Fruit fly (Drosophila melanogaster) whole organism, embryonic: ENCODE measurements around the gene TTLL15.

ENCODE experiments used
- Antp ChIP-seq: fragments of 200-800 bp; sonication (Bioruptor generic); optimal IDR thresholded peaks from 3 replicates; lab custom pipeline; 2016; ENCODE audit warnings: missing biosample characterization, missing genetic modification characterization
- Atf3 ChIP-seq: fragments of 200-800 bp; sonication (Bioruptor generic); optimal IDR thresholded peaks from 3 replicates; lab custom pipeline; 2016; ENCODE audit warnings: missing biosample characterization, missing genetic modification characterization
- BEAF-32 ChIP-seq: fragments of 200-800 bp; sonication (Bioruptor generic); optimal IDR thresholded peaks from 3 replicates; lab custom pipeline; 2017; ENCODE audit warnings: missing biosample characterization, missing genetic modification characterization, mild to moderate bottlenecking, moderate library complexity, missing genetic modification reagents
- C15 ChIP-seq: fragments of 200-800 bp; sonication (Bioruptor generic); IDR thresholded peaks from 3 replicates; pipeline ENCODE4 v1.3.6; 2022; ENCODE audit warnings: missing biosample characterization, missing genetic modification characterization
- CG10462 ChIP-seq: fragments of 200-800 bp; sonication (Bioruptor generic); optimal IDR thresholded peaks from 2 replicates; lab custom pipeline; 2016; ENCODE audit warnings: missing biosample characterization, missing genetic modification characterization
- CG10959 ChIP-seq: fragments of 200-800 bp; sonication (Bioruptor generic); IDR thresholded peaks from 2 replicates; pipeline ENCODE4 v1.3.6; 2022; ENCODE audit warnings: missing biosample characterization, missing genetic modification characterization
- CG11504 ChIP-seq: fragments of 200-800 bp; sonication (Bioruptor generic); optimal IDR thresholded peaks from 3 replicates; lab custom pipeline; 2019; ENCODE audit warnings: missing biosample characterization, mild to moderate bottlenecking, missing genetic modification characterization, moderate library complexity
- CG13424 ChIP-seq: fragments of 200-800 bp; sonication (Bioruptor generic); optimal IDR thresholded peaks from 2 replicates; lab custom pipeline; 2019; ENCODE audit warnings: missing biosample characterization, mild to moderate bottlenecking, missing genetic modification characterization, moderate library complexity
- CG17802 ChIP-seq: fragments of 200-800 bp; sonication (Bioruptor generic); optimal IDR thresholded peaks from 2 replicates; lab custom pipeline; 2018; ENCODE audit warnings: missing biosample characterization, mild to moderate bottlenecking, missing genetic modification characterization, moderate library complexity
- CG2875 ChIP-seq: fragments of 200-800 bp; sonication (Bioruptor generic); optimal IDR thresholded peaks from 2 replicates; lab custom pipeline; 2017; ENCODE audit warnings: missing biosample characterization, mild to moderate bottlenecking, missing genetic modification characterization, missing genetic modification reagents
- CG31441 ChIP-seq: fragments of 200-800 bp; sonication (Bioruptor generic); IDR thresholded peaks from 2 replicates; pipeline ENCODE4 v1.3.6; 2022; ENCODE audit warnings: missing biosample characterization, missing genetic modification characterization
- CG3838 ChIP-seq: fragments of 200-800 bp; sonication (Bioruptor generic); optimal IDR thresholded peaks from 3 replicates; lab custom pipeline; 2016; ENCODE audit warnings: missing biosample characterization, missing genetic modification characterization
- CG6689 ChIP-seq: fragments of 200-800 bp; sonication (Bioruptor generic); IDR thresholded peaks from 2 replicates; pipeline ENCODE4 v1.3.6; 2022; ENCODE audit warnings: missing biosample characterization, missing genetic modification characterization
- CG8281 ChIP-seq: fragments of 200-800 bp; sonication (Bioruptor generic); optimal IDR thresholded peaks from 2 replicates; lab custom pipeline; 2018; ENCODE audit warnings: missing biosample characterization, mild to moderate bottlenecking, missing genetic modification characterization, moderate library complexity
- CG8290 ChIP-seq, 3 experiments: fragments of 200-800 bp; sonication (Bioruptor generic); optimal IDR thresholded peaks; 2 replicates each; lab custom pipeline; 2016 to 2019; ENCODE audit warnings: missing biosample characterization in 3 of 3, missing genetic modification characterization in 3 of 3, mild to moderate bottlenecking in 2 of 3, moderate library complexity in 1 of 3
- Dek ChIP-seq: fragments of 200-800 bp; sonication (Bioruptor generic); optimal IDR thresholded peaks from 3 replicates; lab custom pipeline; 2019; ENCODE audit warnings: missing biosample characterization, mild to moderate bottlenecking, missing genetic modification characterization, moderate library complexity
- Ets65A ChIP-seq: fragments of 200-800 bp; sonication (Bioruptor generic); peaks from one replicate; lab custom pipeline; 2016; ENCODE audit warnings: missing biosample characterization, missing genetic modification characterization
- H15 ChIP-seq: fragments of 200-800 bp; sonication (Bioruptor generic); IDR thresholded peaks from 3 replicates; pipeline ENCODE4 v1.3.6; 2022; ENCODE audit warnings: missing biosample characterization, missing genetic modification characterization
- HLH3B ChIP-seq: fragments of 200-800 bp; sonication (Bioruptor generic); IDR thresholded peaks from 2 replicates; pipeline ENCODE4 v1.3.6; 2022; ENCODE audit warnings: missing biosample characterization, missing genetic modification characterization
- HmgZ ChIP-seq: fragments of 200-800 bp; sonication (Bioruptor generic); optimal IDR thresholded peaks from 2 replicates; lab custom pipeline; 2018; ENCODE audit warnings: missing biosample characterization, mild to moderate bottlenecking, missing genetic modification characterization
- Hsf ChIP-seq: fragments of 200-800 bp; sonication (Bioruptor generic); optimal IDR thresholded peaks from 3 replicates; lab custom pipeline; 2016; ENCODE audit warnings: missing biosample characterization, missing genetic modification characterization
- Lim3 ChIP-seq: fragments of 200-800 bp; sonication (Bioruptor generic); IDR thresholded peaks from 2 replicates; pipeline ENCODE4 v1.3.6; 2022; ENCODE audit warnings: missing biosample characterization, missing genetic modification characterization
- NC2α ChIP-seq: fragments of 200-800 bp; sonication (Bioruptor generic); optimal IDR thresholded peaks from 2 replicates; lab custom pipeline; 2016; ENCODE audit warnings: missing biosample characterization, missing genetic modification characterization
- Oli ChIP-seq: fragments of 200-800 bp; sonication (Bioruptor generic); optimal IDR thresholded peaks from 2 replicates; lab custom pipeline; 2018; ENCODE audit warnings: missing biosample characterization, mild to moderate bottlenecking, missing genetic modification characterization, moderate library complexity
- Sox100B ChIP-seq: fragments of 200-800 bp; sonication (Bioruptor generic); optimal IDR thresholded peaks from 3 replicates; lab custom pipeline; 2018; ENCODE audit warnings: missing biosample characterization, mild to moderate bottlenecking, missing genetic modification characterization
- Tbp ChIP-seq: fragments of >200 bp; optimal IDR thresholded peaks from 2 replicates; lab custom pipeline; 2018; ENCODE audit warnings: missing biosample characterization, missing genetic modification characterization
- Vsx1 ChIP-seq: fragments of 200-800 bp; sonication (Bioruptor generic); optimal IDR thresholded peaks from 2 replicates; lab custom pipeline; 2017; ENCODE audit warnings: missing biosample characterization, mild to moderate bottlenecking, missing genetic modification characterization, missing genetic modification reagents
- ac ChIP-seq: fragments of 200-800 bp; sonication (Bioruptor generic); optimal IDR thresholded peaks from 3 replicates; lab custom pipeline; 2017; ENCODE audit warnings: missing biosample characterization, mild to moderate bottlenecking, missing genetic modification characterization
- amos ChIP-seq: fragments of 200-800 bp; sonication (Bioruptor generic); IDR thresholded peaks from 2 replicates; pipeline ENCODE4 v1.3.6; 2022; ENCODE audit warnings: missing biosample characterization, missing genetic modification characterization; ENCODE audit not compliant: partially characterized antibody
- ara ChIP-seq: fragments of 200-800 bp; sonication (Bioruptor generic); IDR thresholded peaks from 2 replicates; pipeline ENCODE4 v1.3.6; 2022; ENCODE audit warnings: missing biosample characterization, missing genetic modification characterization
- bsh ChIP-seq, 2 experiments: fragments of 200-800 bp; sonication (Bioruptor generic); optimal IDR thresholded peaks; 2 replicates each; lab custom pipeline; 2017 to 2018; ENCODE audit warnings: mild to moderate bottlenecking in 2 of 2, missing biosample characterization in 2 of 2, missing genetic modification characterization in 2 of 2, moderate library complexity in 1 of 2
- ci ChIP-seq: fragments of 200-800 bp; sonication (Bioruptor generic); IDR thresholded peaks from 3 replicates; pipeline ENCODE4 v1.3.6; 2022; ENCODE audit warnings: missing biosample characterization, missing genetic modification characterization
- corto ChIP-seq: fragments of 200-800 bp; sonication (Bioruptor generic); optimal IDR thresholded peaks from 2 replicates; lab custom pipeline; 2016; ENCODE audit warnings: missing biosample characterization, mild to moderate bottlenecking, missing genetic modification characterization, moderate library complexity
- disco-r ChIP-seq: fragments of 200-800 bp; sonication (Bioruptor generic); optimal IDR thresholded peaks from 2 replicates; lab custom pipeline; 2016; ENCODE audit warnings: missing biosample characterization, missing genetic modification characterization
- dysf ChIP-seq: fragments of 200-800 bp; sonication (Bioruptor generic); IDR thresholded peaks from 3 replicates; pipeline ENCODE4 v1.3.6; 2022; ENCODE audit warnings: missing biosample characterization, missing genetic modification characterization
- ems ChIP-seq: fragments of 200-800 bp; sonication (Bioruptor generic); optimal IDR thresholded peaks from 3 replicates; lab custom pipeline; 2016; ENCODE audit warnings: missing biosample characterization, missing genetic modification characterization
- grn ChIP-seq: fragments of 200-800 bp; sonication (Bioruptor generic); optimal IDR thresholded peaks from 3 replicates; lab custom pipeline; 2017; ENCODE audit warnings: missing biosample characterization, missing genetic modification characterization
- hth ChIP-seq: fragments of >200 bp; optimal IDR thresholded peaks from 2 replicates; lab custom pipeline; 2017; ENCODE audit warnings: inconsistent platforms
- kah ChIP-seq: fragments of 200-800 bp; sonication (Bioruptor generic); optimal IDR thresholded peaks from 2 replicates; lab custom pipeline; 2018; ENCODE audit warnings: missing biosample characterization, mild to moderate bottlenecking, missing genetic modification characterization
- lilli ChIP-seq: fragments of 200-800 bp; sonication (Bioruptor generic); optimal IDR thresholded peaks from 3 replicates; lab custom pipeline; 2016; ENCODE audit warnings: missing biosample characterization, missing genetic modification characterization
- nmo ChIP-seq: fragments of 200-800 bp; sonication (Bioruptor generic); optimal IDR thresholded peaks from 2 replicates; lab custom pipeline; 2018; ENCODE audit warnings: missing biosample characterization, mild to moderate bottlenecking, missing genetic modification characterization, moderate library complexity
- oc ChIP-seq: fragments of 200-800 bp; sonication (Bioruptor generic); optimal IDR thresholded peaks from 2 replicates; lab custom pipeline; 2018; ENCODE audit warnings: missing biosample characterization, mild to moderate bottlenecking, missing genetic modification characterization, moderate library complexity
- phol ChIP-seq: fragments of 200-800 bp; sonication (Bioruptor generic); optimal IDR thresholded peaks from 3 replicates; lab custom pipeline; 2018; ENCODE audit warnings: missing biosample characterization, mild to moderate bottlenecking, missing genetic modification characterization, moderate library complexity
- prd ChIP-seq, 3 experiments: fragments of >200 bp in 2 of 3; fragments of 200-800 bp in 1 of 3; sonication (Bioruptor generic) in 1 of 3; optimal IDR thresholded peaks in 2 of 3; IDR thresholded peaks in 1 of 3; 2 replicates in 2 of 3; 3 replicates in 1 of 3; pipeline versions ENCODE4 v1.3.6 to Lab custom; 2017 to 2022; ENCODE audit warnings: missing biosample characterization in 1 of 3, missing genetic modification characterization in 1 of 3
- rib ChIP-seq: fragments of 200-800 bp; sonication (Bioruptor generic); IDR thresholded peaks from 2 replicates; pipeline ENCODE4 v1.3.6; 2022; ENCODE audit warnings: missing biosample characterization, missing genetic modification characterization
- sna ChIP-seq: fragments of 200-800 bp; sonication (Bioruptor generic); IDR thresholded peaks from 2 replicates; pipeline ENCODE4 v1.3.6; 2022; ENCODE audit warnings: missing biosample characterization, missing genetic modification characterization; ENCODE audit not compliant: partially characterized antibody
- stwl ChIP-seq: fragments of 200-800 bp; sonication (Bioruptor generic); optimal IDR thresholded peaks from 3 replicates; lab custom pipeline; 2018; ENCODE audit warnings: missing biosample characterization, mild to moderate bottlenecking, missing genetic modification characterization, moderate library complexity
- tin ChIP-seq: fragments of 200-800 bp; sonication (Bioruptor generic); optimal IDR thresholded peaks from 3 replicates; lab custom pipeline; 2016; ENCODE audit warnings: missing biosample characterization, missing genetic modification characterization
- unc-4 ChIP-seq: fragments of 200-800 bp; sonication (Bioruptor generic); IDR thresholded peaks from 2 replicates; pipeline ENCODE4 v1.3.6; 2022; ENCODE audit warnings: missing biosample characterization, missing genetic modification characterization; ENCODE audit not compliant: partially characterized antibody
- zfh2 ChIP-seq: fragments of 200-800 bp; sonication (Bioruptor generic); optimal IDR thresholded peaks from 2 replicates; lab custom pipeline; 2016; ENCODE audit warnings: missing biosample characterization, missing genetic modification characterization

TTLL15 gene

dm6 chr3R:10775246-10775645 is 39.8 kb upstream of the TTLL15 start (continued):
- TF ChIP-seq bsh (GFP tag; optimal IDR thresholded peaks at IDR 0.05; lab: Kevin White, UChicago) (no peak), disco-r (no peak), ac (GFP tag; lab: Kevin White, UChicago) (no peak), ci (GFP tag; lab: Robert Waterston, UW) (no peak), phol (tag; lab: Kevin White, UChicago) (peak; percentile 13), Tbp (GFP tag; lab: Kevin White, UChicago) (no peak), unc-4 (no peak), zfh2 (GFP tag; lab: Kevin White, UChicago) (no peak), Ets65A (GFP tag; lab: Kevin White, UChicago) (peak; percentile 86), CG11504 (tag; lab: Kevin White, UChicago) (no peak), kah (GFP tag; lab: Kevin White, UChicago) (no peak), CG8281 (tag; lab: Kevin White, UChicago) (no peak), Lim3 (GFP tag; lab: Robert Waterston, UW) (no peak), tin (no peak), Atf3 (no peak), CG2875 (GFP tag; lab: Kevin White, UChicago) (peak; percentile 7), ara (0 out of 2 replicates have a peak, but pooled peaks have one; percentile 42), Dek (no peak), CG17802 (no peak), rib (GFP tag; lab: Robert Waterston, UW) (no peak), dysf (peak; percentile 41; the same call in 1 of the 3 replicates), oc (tag; lab: Kevin White, UChicago) (no peak), C15 (GFP tag; lab: Robert Waterston, UW) (0 out of 3 replicates have a peak, but pooled peaks have one; percentile 42), Hsf (GFP tag; lab: Kevin White, UChicago) (no peak), CG10959 (GFP tag; lab: Robert Waterston, UW) (no peak), NC2α (GFP tag; lab: Kevin White, UChicago) (no peak), prd (optimal IDR thresholded peaks at IDR 0.05; lab: Kevin White, UChicago) (no peak), prd (GFP tag; IDR thresholded peaks at IDR 0.05; lab: Robert Waterston, UW) (0 out of 3 replicates have a peak, but pooled peaks have one; percentile 35), CG10462 (no peak), nmo (GFP tag; lab: Kevin White, UChicago) (no peak), Antp (GFP tag; lab: Kevin White, UChicago) (no peak), Oli (tag; lab: Kevin White, UChicago) (no peak), HmgZ (no peak), CG6689 (GFP tag; lab: Robert Waterston, UW) (peak; percentile 42), hth (lab: Kevin White, UChicago) (no peak), lilli (GFP tag; lab: Kevin White, UChicago) (no peak), amos (GFP tag; lab: Robert Waterston, UW) (no peak), CG31441 (GFP tag; lab: Robert Waterston, UW) (no peak), CG3838 (no peak), ems (GFP tag; lab: Kevin White, UChicago) (peak; percentile 38), Vsx1 (no peak), BEAF-32 (no peak), Sox100B (GFP tag; lab: Kevin White, UChicago) (no peak), stwl (tag; lab: Kevin White, UChicago) (no peak), grn (GFP tag; lab: Kevin White, UChicago) (no peak), CG13424 (peak; percentile 1), corto (no peak), sna (GFP tag; lab: Robert Waterston, UW) (no peak), H15 (0 out of 3 replicates have a peak, but pooled peaks have one; percentile 38), CG8290 (GFP tag; optimal IDR thresholded peaks at IDR 0.05; lab: Kevin White, UChicago) (no peak), CG8290 (tag; optimal IDR thresholded peaks at IDR 0.05; lab: Kevin White, UChicago) (peak in 1 of 2 experiments; percentile 14), HLH3B (0 out of 2 replicates have a peak, but pooled peaks have one; percentile 20)
